Worm (Caenorhabditis elegans) whole organism, midembryonic: ENCODE results near the gene ssna-1.

ENCODE experiments used
- flt-1 ChIP-seq: fragments of 200-800 bp; sonication (Bioruptor generic); IDR thresholded peaks from 2 replicates; pipeline ENCODE4 v1.3.6; 2022; ENCODE audit warnings: missing genetic modification characterization, missing compliant biosample characterization
- ref-1 ChIP-seq: fragments of 200-800 bp; sonication (Bioruptor generic); conservative IDR thresholded peaks from 2 replicates; pipeline ENCODE4 v1.3.6; 2022; ENCODE audit warnings: missing genetic modification reagents, missing genetic modification characterization, missing compliant biosample characterization

ce11 chrIV:387283-388048 is 418 bp upstream of the ssna-1 start:
- TF ChIP-seq flt-1 (GFP tag; lab: Robert Waterston, UW) (no peak), ref-1 (GFP tag; lab: Robert Waterston, UW) (no peak)
